Worm (Caenorhabditis elegans) whole organism, early embryonic: ENCODE results near the gene mat-3.

Experiments used
- B0310.2 ChIP-seq: sonication (generic microtip); optimal IDR thresholded peaks from 2 replicates; lab custom pipeline; 2016; ENCODE audit warnings: mild to moderate bottlenecking, missing genetic modification characterization, missing compliant biosample characterization
- F13C5.2 ChIP-seq: sonication (generic microtip); optimal IDR thresholded peaks from 2 replicates; lab custom pipeline; 2017; ENCODE audit warnings: mild to moderate bottlenecking, missing genetic modification characterization, inconsistent platforms, missing compliant biosample characterization
- aly-1 ChIP-seq: sonication (generic microtip); optimal IDR thresholded peaks from 2 replicates; lab custom pipeline; 2016; ENCODE audit warnings: missing genetic modification characterization, missing compliant biosample characterization
- ama-1 ChIP-seq: fragments of 150-350 bp; optimal IDR thresholded peaks from 2 replicates; lab custom pipeline; 2014
- ceh-13 ChIP-seq: fragments of 200-800 bp; sonication (Bioruptor generic); optimal IDR thresholded peaks from 2 replicates; lab custom pipeline; 2018; ENCODE audit warnings: mild to moderate bottlenecking, missing genetic modification characterization, missing compliant biosample characterization
- ceh-36 ChIP-seq: sonication (generic microtip); optimal IDR thresholded peaks from 2 replicates; lab custom pipeline; 2016; ENCODE audit warnings: missing genetic modification characterization, inconsistent platforms, missing compliant biosample characterization
- ets-7 ChIP-seq: sonication (generic microtip); optimal IDR thresholded peaks from 2 replicates; lab custom pipeline; 2016; ENCODE audit warnings: missing genotype, missing genetic modification characterization, missing compliant biosample characterization
- flt-1 ChIP-seq: fragments of 200-800 bp; sonication (Bioruptor generic); IDR thresholded peaks from 2 replicates; pipeline ENCODE4 v1.3.6; 2022; ENCODE audit warnings: missing genetic modification characterization, missing compliant biosample characterization
- hmbx-1 ChIP-seq: sonication (generic microtip); optimal IDR thresholded peaks from 2 replicates; lab custom pipeline; 2016; ENCODE audit warnings: mild to moderate bottlenecking, missing genetic modification characterization, missing compliant biosample characterization
- hmg-4 ChIP-seq: fragments of 200-800 bp; sonication (Bioruptor generic); optimal IDR thresholded peaks from 2 replicates; lab custom pipeline; 2018; ENCODE audit warnings: mild to moderate bottlenecking, missing genetic modification characterization, missing compliant biosample characterization
- hnd-1 ChIP-seq: sonication (generic microtip); optimal IDR thresholded peaks from 2 replicates; lab custom pipeline; 2016; ENCODE audit warnings: missing genetic modification characterization, missing compliant biosample characterization
- pes-1 ChIP-seq: fragments of 200-800 bp; sonication (Bioruptor generic); IDR thresholded peaks from 2 replicates; pipeline ENCODE4 v1.3.6; 2022; ENCODE audit warnings: missing genetic modification reagents, missing genetic modification characterization, missing compliant biosample characterization
- scrt-1 ChIP-seq: fragments of 200-800 bp; sonication (Bioruptor generic); IDR thresholded peaks from 2 replicates; pipeline ENCODE4 v1.3.6; 2022; ENCODE audit warnings: missing genetic modification characterization, missing compliant biosample characterization
- sea-1 ChIP-seq: fragments of 200-800 bp; sonication (Bioruptor generic); conservative IDR thresholded peaks from 2 replicates; pipeline ENCODE4 v1.3.6; 2022; ENCODE audit warnings: missing genetic modification characterization, missing compliant biosample characterization
- tbx-11 ChIP-seq: fragments of 200-800 bp; sonication (Bioruptor generic); IDR thresholded peaks from 2 replicates; pipeline ENCODE4 v1.3.6; 2022; ENCODE audit warnings: missing genetic modification characterization, missing compliant biosample characterization
- tbx-37 ChIP-seq: fragments of 200-800 bp; sonication (Bioruptor generic); conservative IDR thresholded peaks from 2 replicates; pipeline ENCODE4 v1.3.6; 2022; ENCODE audit warnings: missing genetic modification reagents, missing genetic modification characterization, missing compliant biosample characterization
- tra-4 ChIP-seq: sonication (generic microtip); optimal IDR thresholded peaks from 2 replicates; lab custom pipeline; 2017; ENCODE audit warnings: missing genetic modification characterization, missing compliant biosample characterization

Gene mat-3

DNA sequence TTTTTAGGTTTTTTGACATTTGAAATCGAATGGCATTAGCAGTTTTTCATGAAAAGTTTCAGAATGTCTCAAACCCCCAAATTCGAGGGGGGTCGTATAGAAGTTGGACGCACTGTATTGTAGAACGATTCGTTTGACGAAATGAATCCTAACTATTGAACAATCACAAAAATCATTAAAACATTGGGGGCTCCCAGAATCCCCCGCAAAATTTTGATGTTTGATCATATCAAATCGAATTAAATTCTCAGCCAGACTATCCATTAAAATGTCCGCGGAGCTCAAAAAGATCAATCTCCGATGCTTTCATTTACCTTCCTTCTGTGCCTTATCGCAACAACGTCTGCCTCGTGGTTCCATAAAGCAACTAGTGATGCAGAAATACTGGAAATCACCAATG is 13.2 kb downstream of the mat-3 start, which contains the start of gene F30H5.5:
Gene F30H5.5, plus strand, starts transcription at position 301 of the 400 bp plus-strand sequence.
- TF ChIP-seq aly-1 (tag; lab: Kevin White, UChicago) (no peak), ceh-36 (no peak), flt-1 (GFP tag; lab: Robert Waterston, UW) (no peak), B0310.2 (tag; lab: Kevin White, UChicago) (no peak), hnd-1 (tag; lab: Kevin White, UChicago) (no peak), pes-1 (no peak), tbx-11 (no peak), hmbx-1 (no peak), sea-1 (GFP tag; lab: Robert Waterston, UW) (no peak), tra-4 (tag; lab: Kevin White, UChicago) (no peak), ets-7 (tag; lab: Kevin White, UChicago) (no peak), hmg-4 (GFP tag; lab: Kevin White, UChicago) (no peak), ama-1 (no peak)

DNA sequence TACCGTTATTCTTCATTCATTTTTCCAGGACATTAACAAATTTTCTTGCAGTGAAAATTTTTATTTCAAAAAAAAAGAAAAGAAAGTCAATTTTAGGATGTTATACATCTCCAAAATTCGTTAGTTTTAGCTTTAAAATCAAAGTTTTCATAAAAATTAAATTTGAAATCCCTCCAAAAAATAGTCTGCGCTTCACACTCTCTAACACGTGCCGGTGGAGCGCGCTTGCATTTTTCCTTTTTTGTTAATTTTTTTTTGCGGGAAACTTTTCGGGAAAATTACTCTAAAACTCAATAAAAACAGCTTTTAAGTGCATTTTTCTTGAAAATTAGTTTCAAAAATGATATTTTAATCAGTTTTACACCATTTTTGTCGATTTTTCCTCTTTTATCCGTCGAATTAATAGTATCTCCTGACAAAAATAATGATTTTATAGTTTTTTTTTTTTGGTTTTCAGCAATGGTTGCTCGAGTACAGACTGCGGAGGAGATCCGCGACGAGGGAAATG is 15.9 kb downstream of the mat-3 start, which contains the start of gene unc-45:
Gene unc-45, plus strand, starts transcription at position 458 of the 508 bp plus-strand sequence.
- TF ChIP-seq ceh-36, result no peak
- no peak for TF ChIP-seq tbx-11
- no peak for TF ChIP-seq flt-1 (GFP tag; lab: Robert Waterston, UW)
- TF ChIP-seq F13C5.2 (tag; lab: Kevin White, UChicago), result no peak
- TF ChIP-seq ceh-13 (GFP tag; lab: Kevin White, UChicago), result no peak
- no peak for TF ChIP-seq pes-1
- no peak for TF ChIP-seq hmbx-1
- no peak for TF ChIP-seq tbx-37
- TF ChIP-seq hnd-1 (tag; lab: Kevin White, UChicago), result no peak
- no peak for TF ChIP-seq ama-1
- no peak for TF ChIP-seq hmg-4 (GFP tag; lab: Kevin White, UChicago)
- no peak for TF ChIP-seq scrt-1 (GFP tag; lab: Robert Waterston, UW)
- TF ChIP-seq ets-7 (tag; lab: Kevin White, UChicago), result no peak
- no peak for TF ChIP-seq B0310.2 (tag; lab: Kevin White, UChicago)
- no peak for TF ChIP-seq aly-1 (tag; lab: Kevin White, UChicago)
- no peak for TF ChIP-seq tra-4 (tag; lab: Kevin White, UChicago)

DNA sequence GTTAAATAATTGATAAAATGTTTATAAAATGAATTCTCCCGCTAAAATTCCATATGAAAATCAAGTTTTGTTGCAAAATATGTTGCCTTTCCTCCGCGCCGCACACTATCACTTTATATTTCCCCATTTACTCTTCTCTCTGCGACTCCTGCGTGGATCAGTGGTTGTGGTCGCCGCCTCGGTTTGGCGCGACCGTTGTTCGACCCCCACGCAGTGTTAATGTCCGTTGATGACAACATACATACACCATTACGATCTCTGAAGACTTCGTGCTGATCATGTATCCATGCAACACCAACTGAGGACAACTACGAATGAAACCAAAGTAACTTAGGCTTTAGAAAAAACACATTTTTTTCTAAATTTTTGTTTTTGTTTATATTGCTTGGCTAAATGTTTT is 27.3 kb downstream of the mat-3 start:
- TF ChIP-seq ets-7 (tag; lab: Kevin White, UChicago), result peak; percentile 79
- TF ChIP-seq hmg-4 (GFP tag; lab: Kevin White, UChicago), result peak; percentile 94
- TF ChIP-seq flt-1 (GFP tag; lab: Robert Waterston, UW), result peak; percentile 80
- peak; percentile 65 for TF ChIP-seq ceh-36
- TF ChIP-seq tbx-11, result peak; percentile 86
- peak; percentile 86 for TF ChIP-seq pes-1
- peak; percentile 46 for TF ChIP-seq tra-4 (tag; lab: Kevin White, UChicago)
- peak; percentile 66 for TF ChIP-seq B0310.2 (tag; lab: Kevin White, UChicago)
- TF ChIP-seq hmbx-1, result peak; percentile 72
- no peak for TF ChIP-seq ama-1
- TF ChIP-seq sea-1 (GFP tag; lab: Robert Waterston, UW), result peak; percentile 86
- peak; percentile 81 for TF ChIP-seq hnd-1 (tag; lab: Kevin White, UChicago)
- TF ChIP-seq tbx-37, result peak; percentile 71
- TF ChIP-seq ceh-13 (GFP tag; lab: Kevin White, UChicago), result peak; percentile 66
- TF ChIP-seq scrt-1 (GFP tag; lab: Robert Waterston, UW), result peak; percentile 87
- peak; percentile 89 for TF ChIP-seq F13C5.2 (tag; lab: Kevin White, UChicago)
- peak; percentile 79 for TF ChIP-seq aly-1 (tag; lab: Kevin White, UChicago)

DNA sequence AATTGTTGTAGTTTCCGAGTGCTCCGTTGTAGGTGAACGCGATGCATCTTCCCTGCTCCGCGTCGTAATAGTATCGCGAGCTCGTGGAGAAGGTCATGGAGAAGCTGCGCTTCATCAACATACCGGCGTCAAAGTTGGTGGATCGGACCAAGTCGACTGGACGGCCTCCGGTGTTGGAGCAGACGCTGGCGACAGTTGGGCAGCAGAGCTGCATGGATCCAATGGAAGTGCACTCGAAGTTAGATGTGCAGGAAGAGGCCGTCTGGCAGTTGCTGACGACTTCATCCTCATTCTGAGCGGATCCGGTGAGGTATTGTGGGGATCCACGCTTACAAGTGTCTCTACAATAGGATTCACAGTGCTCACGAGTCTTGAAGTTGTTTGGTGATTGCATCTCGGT is 33.8 kb downstream of the mat-3 start:
- TF ChIP-seq ama-1 (no peak), hmbx-1 (no peak), tra-4 (tag; lab: Kevin White, UChicago) (no peak)

DNA sequence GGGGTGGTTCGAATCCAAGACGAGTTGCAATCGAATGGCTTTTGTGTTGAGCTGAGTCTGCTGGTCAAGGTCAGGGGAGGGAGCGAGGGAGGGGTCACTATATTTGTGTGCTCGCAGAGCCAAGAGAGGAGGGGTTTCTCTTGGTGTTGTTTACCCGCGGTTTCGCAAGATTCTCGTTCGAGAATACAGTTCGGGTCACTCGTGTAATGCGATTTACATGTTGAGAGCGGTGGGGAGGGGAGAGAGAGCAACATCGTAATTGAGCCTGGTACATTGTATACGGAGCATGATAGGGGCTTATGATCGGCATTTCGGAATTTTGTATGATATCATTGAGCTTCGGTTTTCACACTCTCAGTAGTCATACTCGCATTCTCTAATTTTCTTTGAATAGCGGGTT is 36.9 kb downstream of the mat-3 start, which contains the start of gene F30H5.3:
Gene F30H5.3, minus strand, starts transcription at position 101 of the 400 bp plus-strand sequence.
- TF ChIP-seq scrt-1 (GFP tag; lab: Robert Waterston, UW) (no peak), sea-1 (GFP tag; lab: Robert Waterston, UW) (no peak), F13C5.2 (tag; lab: Kevin White, UChicago) (no peak), tbx-37 (no peak), hmg-4 (GFP tag; lab: Kevin White, UChicago) (no peak), ceh-13 (GFP tag; lab: Kevin White, UChicago) (no peak)

DNA sequence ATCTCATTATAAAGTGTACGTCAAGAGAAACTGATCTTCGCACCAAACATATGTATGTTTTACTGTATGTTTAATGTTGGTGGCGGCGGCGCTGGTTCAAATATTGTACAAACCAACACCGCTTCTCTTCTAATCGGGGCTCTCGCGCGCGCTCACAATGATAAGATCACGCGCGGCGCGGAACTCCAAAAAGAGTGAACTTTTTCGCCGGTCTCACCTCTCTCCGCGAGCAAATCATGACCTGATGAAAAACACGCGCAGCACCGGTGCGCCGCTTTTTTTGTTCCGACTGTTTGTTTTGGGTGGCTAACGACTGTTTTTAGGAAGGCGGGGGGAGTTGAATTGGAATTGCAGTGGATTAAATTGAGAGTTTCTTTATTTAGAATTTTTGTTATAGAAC is 38.1 kb downstream of the mat-3 start:
- TF ChIP-seq ceh-36 (no peak), ama-1 (no peak), flt-1 (GFP tag; lab: Robert Waterston, UW) (no peak), hmg-4 (GFP tag; lab: Kevin White, UChicago) (no peak), ceh-13 (GFP tag; lab: Kevin White, UChicago) (no peak), tbx-37 (no peak), tbx-11 (no peak), tra-4 (tag; lab: Kevin White, UChicago) (no peak), pes-1 (no peak), ets-7 (tag; lab: Kevin White, UChicago) (no peak), B0310.2 (tag; lab: Kevin White, UChicago) (no peak), scrt-1 (GFP tag; lab: Robert Waterston, UW) (no peak)

DNA sequence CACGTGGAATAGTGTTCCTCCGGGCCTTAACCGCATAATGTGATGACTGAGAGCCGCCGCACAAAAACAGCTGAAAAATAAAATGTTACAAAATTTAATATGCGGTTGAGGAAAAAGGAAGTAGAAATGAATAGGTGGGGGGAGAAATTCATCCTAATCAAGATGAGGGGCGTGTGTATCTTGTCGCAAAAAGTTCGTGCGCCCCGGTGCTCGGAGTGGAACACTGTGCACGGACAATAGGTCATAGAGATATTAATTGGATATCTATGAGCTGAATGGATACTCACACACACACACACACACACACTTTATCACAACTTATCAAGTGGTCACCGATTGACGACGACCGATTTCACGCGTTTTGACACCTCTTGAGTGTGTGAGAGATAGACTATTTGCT is 48.7 kb downstream of the mat-3 start, which contains the start of gene T22F7.3:
Gene T22F7.3, minus strand, starts transcription at position 101 of the 400 bp plus-strand sequence.
- TF ChIP-seq ceh-13 (GFP tag; lab: Kevin White, UChicago) (no peak), hmg-4 (GFP tag; lab: Kevin White, UChicago) (no peak), F13C5.2 (tag; lab: Kevin White, UChicago) (no peak), pes-1 (no peak), tbx-11 (no peak), ets-7 (tag; lab: Kevin White, UChicago) (no peak), sea-1 (GFP tag; lab: Robert Waterston, UW) (no peak), B0310.2 (tag; lab: Kevin White, UChicago) (no peak)
